Fruit fly (Drosophila melanogaster): ENCODE data around the gene CG45122.
A peak's percentile ranks its signal among the peaks of the same experiment; 100 is the strongest.

The CG45122 gene

DNA sequence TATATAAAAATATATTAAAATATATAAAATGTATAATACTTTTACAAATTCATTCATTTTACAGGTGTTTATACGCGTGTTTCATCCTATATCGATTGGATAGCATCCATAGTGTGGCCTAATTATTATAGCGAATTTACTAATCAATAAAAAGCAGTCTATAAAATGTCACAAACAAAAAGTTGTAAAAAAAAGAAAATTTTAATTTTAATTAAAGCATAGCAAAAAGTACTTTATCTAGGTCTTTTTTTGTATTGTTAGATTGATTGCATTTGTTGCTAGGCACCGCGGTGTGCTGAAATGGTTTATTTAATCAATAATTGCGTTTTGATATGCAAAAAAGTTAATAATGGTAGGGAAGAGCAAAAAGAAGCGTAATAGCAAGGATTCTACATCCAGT, at the start of gene CG45122:
Gene CG45122, plus strand, starts transcription at position 301 of the 400 bp plus-strand sequence.
- no peak for TF ChIP-seq ey (GFP tag; optimal IDR thresholded peaks at IDR 0.05)
- TF ChIP-seq dl (GFP tag; optimal IDR thresholded peaks at IDR 0.05; ENCODE audit: insufficient read depth in 1 of 2, partially characterized antibody in 2 of 2): no peak
- no peak for TF ChIP-seq tai (GFP tag; optimal IDR thresholded peaks at IDR 0.05)
- no peak for TF ChIP-seq CG32264 (GFP tag; optimal IDR thresholded peaks at IDR 0.05)
- TF ChIP-seq sage (GFP tag; optimal IDR thresholded peaks at IDR 0.05): no peak
- no peak for TF ChIP-seq CG9705 (GFP tag; optimal IDR thresholded peaks at IDR 0.05)
- TF ChIP-seq dsf (GFP tag; optimal IDR thresholded peaks at IDR 0.05; ENCODE audit: borderline replicate concordance): no peak
- TF ChIP-seq Mio (GFP tag; optimal IDR thresholded peaks at IDR 0.05): no peak
- TF ChIP-seq Hnf4 (GFP tag; optimal IDR thresholded peaks at IDR 0.05): no peak
- no peak for TF ChIP-seq Hr78 (GFP tag; optimal IDR thresholded peaks at IDR 0.05)
- no peak for TF ChIP-seq h (GFP tag; optimal IDR thresholded peaks at IDR 0.05)
- TF ChIP-seq CrebA (GFP tag; optimal IDR thresholded peaks at IDR 0.05; ENCODE audit: borderline replicate concordance): no peak
- no peak for TF ChIP-seq Dif (GFP tag; optimal IDR thresholded peaks at IDR 0.05; ENCODE audit: partially characterized antibody)
- TF ChIP-seq Rel (GFP tag; optimal IDR thresholded peaks at IDR 0.05): no peak
- no peak for TF ChIP-seq Rel (tag; optimal IDR thresholded peaks at IDR 0.05)
- TF ChIP-seq rgr (GFP tag; optimal IDR thresholded peaks at IDR 0.05): no peak
- TF ChIP-seq Jra (GFP tag; optimal IDR thresholded peaks at IDR 0.05): no peak

DNA sequence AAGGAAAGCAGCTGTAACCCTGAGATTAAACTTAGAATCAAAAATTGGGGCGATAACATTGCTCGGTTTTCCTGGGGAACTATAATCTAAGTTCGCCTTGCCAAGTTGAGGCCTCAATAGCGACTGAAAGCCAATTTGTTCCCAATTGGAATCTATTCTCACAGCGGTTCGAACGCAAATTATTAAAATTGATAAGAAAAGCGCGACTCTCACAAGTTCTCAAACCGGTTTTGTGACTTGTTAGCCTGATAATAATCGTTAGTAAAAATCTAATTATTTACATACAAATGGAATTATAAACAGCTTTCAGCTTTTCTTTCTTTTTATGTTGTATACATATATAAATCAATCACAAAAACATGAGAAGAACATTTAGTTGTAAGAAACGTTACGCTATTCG, 48.9 kb upstream of the CG45122 start, which contains the start of gene yellow-f2:
Gene yellow-f2, minus strand, starts transcription at position 101 of the 400 bp plus-strand sequence.
- TF ChIP-seq Mio (GFP tag; optimal IDR thresholded peaks at IDR 0.05) (no peak), dmrt93B (GFP tag; optimal IDR thresholded peaks at IDR 0.05) (no peak), woc (GFP tag; optimal IDR thresholded peaks at IDR 0.05) (no peak)

DNA sequence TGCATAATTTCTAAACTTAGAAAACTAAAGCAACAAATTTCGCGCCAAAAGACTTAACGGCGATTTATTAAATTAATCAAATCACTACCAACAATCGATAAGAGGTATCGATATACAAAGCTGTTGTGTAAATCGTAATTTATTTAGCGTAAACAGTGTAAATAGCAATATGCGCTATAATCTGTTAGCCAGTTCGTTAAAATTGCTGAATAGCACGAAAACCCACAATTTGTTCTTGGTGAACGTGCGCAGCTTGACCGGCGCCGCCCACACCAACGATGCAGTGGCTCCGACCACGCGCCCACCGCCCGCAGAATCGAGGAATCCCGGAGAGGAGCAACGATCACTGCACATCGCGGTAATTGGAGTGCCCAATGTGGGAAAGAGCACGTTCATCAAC, 48.4 kb upstream of the CG45122 start, which contains the start of gene CG7488:
Gene CG7488, plus strand, starts transcription at position 99 of the 400 bp plus-strand sequence.
- TF ChIP-seq N (GFP tag; optimal IDR thresholded peaks at IDR 0.05): no peak
- no peak for TF ChIP-seq fru (GFP tag; optimal IDR thresholded peaks at IDR 0.05)
- no peak for TF ChIP-seq CG32264 (GFP tag; optimal IDR thresholded peaks at IDR 0.05)
- TF ChIP-seq CrebA (GFP tag; optimal IDR thresholded peaks at IDR 0.05; ENCODE audit: borderline replicate concordance): no peak
- TF ChIP-seq Rel (GFP tag; optimal IDR thresholded peaks at IDR 0.05): no peak
- TF ChIP-seq Rel (tag; optimal IDR thresholded peaks at IDR 0.05): no peak

DNA sequence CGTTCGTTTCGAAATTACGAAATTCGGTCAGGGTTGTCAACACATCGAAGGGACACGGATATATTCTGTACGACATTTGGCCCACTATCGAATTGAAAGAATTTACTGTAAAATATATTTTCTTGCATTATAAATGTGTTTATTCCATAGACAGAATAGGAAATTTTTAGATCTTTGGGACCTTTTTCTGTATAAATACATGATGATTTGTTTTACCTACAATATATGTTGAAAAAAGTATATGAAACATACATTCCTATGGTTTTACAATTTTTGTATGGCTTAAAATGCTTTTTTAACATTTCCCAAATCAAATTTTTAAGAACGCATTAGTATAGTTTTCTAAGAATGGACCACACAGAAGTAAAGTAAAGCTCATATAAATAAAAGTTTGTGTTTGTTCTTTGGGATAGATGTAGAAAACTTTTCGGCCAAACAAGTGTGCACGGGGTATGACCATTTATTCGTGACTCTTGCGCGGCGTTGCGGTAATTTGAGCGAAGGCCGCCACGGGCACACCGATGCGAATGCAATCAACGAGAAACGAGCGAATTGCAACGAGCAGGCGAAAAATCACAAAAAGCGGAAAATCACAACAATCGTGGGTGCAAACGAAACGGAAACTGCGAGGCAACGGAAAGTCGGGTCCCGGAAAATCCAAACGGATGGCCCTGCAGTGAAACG, 46.3 kb upstream of the CG45122 start, which contains the start of the genes CG17327, CG44194 and CG7518:
Gene CG17327, minus strand, starts transcription at position 177 of the 684 bp plus-strand sequence.
Gene CG44194, minus strand, starts transcription at position 177 of the 684 bp plus-strand sequence.
Gene CG7518, plus strand, starts transcription at position 540 of the 684 bp plus-strand sequence.
- TF ChIP-seq Dif (GFP tag; optimal IDR thresholded peaks at IDR 0.05; ENCODE audit: partially characterized antibody): no peak
- no peak for TF ChIP-seq Sp1 (GFP tag; optimal IDR thresholded peaks at IDR 0.05)
- TF ChIP-seq GATAd (GFP tag; optimal IDR thresholded peaks at IDR 0.05): no peak
- TF ChIP-seq N (GFP tag; optimal IDR thresholded peaks at IDR 0.05): peak; percentile 25
- peak; percentile 43 for TF ChIP-seq Hr83 (GFP tag; optimal IDR thresholded peaks at IDR 0.05; ENCODE audit: poor library complexity, severe bottlenecking)
- no peak for TF ChIP-seq lola (GFP tag; optimal IDR thresholded peaks at IDR 0.05)
- TF ChIP-seq foxo (GFP tag; optimal IDR thresholded peaks at IDR 0.05): no peak
- no peak for TF ChIP-seq Myc (optimal IDR thresholded peaks at IDR 0.05)
- TF ChIP-seq pan (optimal IDR thresholded peaks at IDR 0.05): no peak
- TF ChIP-seq ey (GFP tag; optimal IDR thresholded peaks at IDR 0.05): peak; percentile 28
- TF ChIP-seq sage (GFP tag; optimal IDR thresholded peaks at IDR 0.05): no peak
- no peak for TF ChIP-seq CrebA (GFP tag; optimal IDR thresholded peaks at IDR 0.05; ENCODE audit: borderline replicate concordance)
- no peak for TF ChIP-seq tai (GFP tag; optimal IDR thresholded peaks at IDR 0.05)
- no peak for TF ChIP-seq usp (GFP tag; optimal IDR thresholded peaks at IDR 0.05)
- TF ChIP-seq dl (GFP tag; optimal IDR thresholded peaks at IDR 0.05; ENCODE audit: insufficient read depth in 1 of 2, partially characterized antibody in 2 of 2): no peak
- TF ChIP-seq br (GFP tag; optimal IDR thresholded peaks at IDR 0.05): no peak
- TF ChIP-seq CG9705 (GFP tag; optimal IDR thresholded peaks at IDR 0.05): no peak
- no peak for TF ChIP-seq sv (GFP tag; optimal IDR thresholded peaks at IDR 0.05)
- peak; percentile 7 for TF ChIP-seq psq (GFP tag; optimal IDR thresholded peaks at IDR 0.05)
- no peak for TF ChIP-seq dsf (GFP tag; optimal IDR thresholded peaks at IDR 0.05; ENCODE audit: borderline replicate concordance)
- no peak for TF ChIP-seq OdsH (GFP tag; optimal IDR thresholded peaks at IDR 0.05)
- TF ChIP-seq Vsx2 (GFP tag; optimal IDR thresholded peaks at IDR 0.05; ENCODE audit: partially characterized antibody): no peak
- TF ChIP-seq Rel (GFP tag; optimal IDR thresholded peaks at IDR 0.05): no peak
- peak; percentile 82 for TF ChIP-seq Rel (tag; optimal IDR thresholded peaks at IDR 0.05)

Data from whole organism, wandering third instar larva.